Worm (Caenorhabditis elegans): ENCODE data around the gene C45B11.2.

C45B11.2 gene

DNA sequence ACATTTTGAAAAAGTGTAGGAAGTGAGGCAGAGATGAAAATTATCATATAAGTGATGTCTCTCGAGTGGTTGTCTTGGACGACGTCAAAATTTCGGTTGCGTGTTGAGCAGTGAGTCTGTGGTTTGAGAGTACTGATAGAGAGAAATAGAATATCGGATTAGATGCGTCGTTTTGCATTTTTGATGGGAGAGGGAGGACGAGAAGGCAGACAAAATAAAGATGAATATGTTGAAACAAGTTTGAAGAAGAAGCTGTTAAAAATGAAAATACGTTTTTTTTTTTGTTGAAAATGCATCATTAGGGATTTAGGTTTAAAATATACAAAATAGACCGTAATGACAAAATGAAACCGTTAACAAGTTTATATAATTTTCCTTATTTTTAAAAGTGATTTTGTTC, 20.6 kb downstream of the C45B11.2 start, which contains the start of gene T04C12.9:
T04C12.9 (minus strand) TSS at position 101 of the 400 bp plus-strand sequence.
- TF ChIP-seq F57A8.1 (GFP tag; optimal IDR thresholded peaks at IDR 0.05) (no peak), Y53G8AR.9 (GFP tag; conservative IDR thresholded peaks at IDR 0.05) (no peak), madf-6 (GFP tag; IDR thresholded peaks at IDR 0.05) (no peak), gei-17 (GFP tag; optimal IDR thresholded peaks at IDR 0.05) (no peak), let-526 (GFP tag; IDR thresholded peaks at IDR 0.05) (no peak), dpff-1 (tag; optimal IDR thresholded peaks at IDR 0.05) (no peak), hmg-20 (GFP tag; IDR thresholded peaks at IDR 0.05) (no peak), mel-28 (tag; optimal IDR thresholded peaks at IDR 0.05; ENCODE audit: borderline replicate concordance) (no peak), tbx-9 (tag; optimal IDR thresholded peaks at IDR 0.05; ENCODE audit: borderline replicate concordance) (no peak), madf-8 (GFP tag; conservative IDR thresholded peaks at IDR 0.05) (no peak)

DNA sequence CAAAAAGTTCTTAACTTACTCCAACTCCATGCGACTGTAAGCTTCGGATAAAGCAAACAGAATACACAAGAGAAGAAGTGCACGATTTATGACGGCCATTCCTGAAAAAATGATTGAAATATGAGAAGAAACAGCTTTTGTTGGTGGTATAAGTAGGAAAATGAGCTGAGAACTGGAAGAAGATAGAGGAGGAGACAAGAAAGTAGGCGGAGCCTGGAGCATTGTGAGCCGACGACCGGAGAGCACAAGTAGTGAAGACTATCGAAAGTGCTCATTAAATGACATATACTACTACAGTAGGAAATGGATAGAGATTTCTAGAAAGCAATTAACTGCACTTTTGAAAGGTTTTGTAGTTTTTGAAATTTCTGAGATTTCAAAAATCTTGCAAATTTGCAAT, 23.0 kb downstream of the C45B11.2 start, which contains the start of gene nlp-80:
nlp-80 (minus strand) TSS at position 101 of the 400 bp plus-strand sequence.
- TF ChIP-seq F10E7.11 (tag; optimal IDR thresholded peaks at IDR 0.05), result no peak
- TF ChIP-seq B0261.1 (tag; optimal IDR thresholded peaks at IDR 0.05), result no peak
- TF ChIP-seq tbp1 (GFP tag; optimal IDR thresholded peaks at IDR 0.05), result no peak
- no peak for TF ChIP-seq mxl-1 (tag; optimal IDR thresholded peaks at IDR 0.05)
- no peak for TF ChIP-seq dox-1 (GFP tag; IDR thresholded peaks at IDR 0.05)
- TF ChIP-seq somi-1 (GFP tag; optimal IDR thresholded peaks at IDR 0.05), result no peak
- TF ChIP-seq rpc-1 (optimal IDR thresholded peaks at IDR 0.05), result no peak
- TF ChIP-seq rpc-1 (tag; optimal IDR thresholded peaks at IDR 0.05), result no peak
- TF ChIP-seq nhr-179 (tag; optimal IDR thresholded peaks at IDR 0.05), result no peak
- TF ChIP-seq ceh-58 (GFP tag; IDR thresholded peaks at IDR 0.05), result no peak
- TF ChIP-seq dpl-1 (GFP tag; optimal IDR thresholded peaks at IDR 0.05), result no peak
- no peak for TF ChIP-seq Y53G8AR.9 (GFP tag; conservative IDR thresholded peaks at IDR 0.05)
- TF ChIP-seq egl-44 (GFP tag; IDR thresholded peaks at IDR 0.05), result no peak
- no peak for TF ChIP-seq ztf-22 (GFP tag; optimal IDR thresholded peaks at IDR 0.05)
- no peak for TF ChIP-seq madf-3 (GFP tag; IDR thresholded peaks at IDR 0.05)
- TF ChIP-seq tlf-1 (GFP tag; optimal IDR thresholded peaks at IDR 0.05), result no peak
- no peak for TF ChIP-seq B0035.1 (tag; optimal IDR thresholded peaks at IDR 0.05)
- TF ChIP-seq dpff-1 (tag; optimal IDR thresholded peaks at IDR 0.05), result no peak
- no peak for TF ChIP-seq F37B4.10 (GFP tag; IDR thresholded peaks at IDR 0.05)
- TF ChIP-seq let-607 (tag; optimal IDR thresholded peaks at IDR 0.05), result no peak
- no peak for TF ChIP-seq zfh-2 (GFP tag; conservative IDR thresholded peaks at IDR 0.05)

DNA sequence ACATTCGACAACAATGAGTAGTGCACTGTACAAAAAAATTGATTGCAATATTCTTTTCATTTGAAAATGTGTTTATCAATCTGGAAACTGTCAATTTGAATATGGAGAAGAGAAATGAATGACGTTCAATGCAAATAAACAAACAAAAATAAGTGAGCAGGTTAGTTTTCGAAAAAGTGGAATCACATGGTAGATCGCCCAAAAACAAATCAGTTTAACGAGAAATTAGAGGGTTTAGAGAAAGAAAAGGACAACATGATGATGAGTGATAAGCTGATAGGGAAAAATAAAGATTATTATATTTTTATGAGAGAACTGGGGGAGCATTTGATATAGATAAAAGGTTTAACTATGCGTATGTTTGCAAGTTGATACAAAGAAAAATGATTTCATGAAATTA, 26.8 kb downstream of the C45B11.2 start, which contains the start of gene T04C12.8:
T04C12.8 (minus strand) TSS at position 82 of the 400 bp plus-strand sequence.
- peak; percentile 88 for TF ChIP-seq unc-62 (GFP tag; optimal IDR thresholded peaks at IDR 0.05)
- peak; percentile 25 for TF ChIP-seq attf-5 (GFP tag; optimal IDR thresholded peaks at IDR 0.05)
- TF ChIP-seq ets-4 (GFP tag; optimal IDR thresholded peaks at IDR 0.05), result peak; percentile 2
- 0 out of 2 replicates have a peak, but pooled peaks have one; percentile 24 for TF ChIP-seq B0336.3 (GFP tag; IDR thresholded peaks at IDR 0.05)
- no peak for TF ChIP-seq snpc-4 (GFP tag; optimal IDR thresholded peaks at IDR 0.05)
- TF ChIP-seq snpc-4 (tag; optimal IDR thresholded peaks at IDR 0.05), result peak in 1 of 4 experiments; percentile 14
- no peak for TF ChIP-seq ccch-3 (GFP tag; optimal IDR thresholded peaks at IDR 0.05)
- peak in 1 of 2 experiments; percentile 27 for TF ChIP-seq let-607 (tag; optimal IDR thresholded peaks at IDR 0.05)
- peak; percentile 84 for TF ChIP-seq ztf-22 (GFP tag; optimal IDR thresholded peaks at IDR 0.05)
- peak; percentile 46 for TF ChIP-seq tlf-1 (GFP tag; optimal IDR thresholded peaks at IDR 0.05)
- TF ChIP-seq nhr-80 (tag; optimal IDR thresholded peaks at IDR 0.05), result peak; percentile 95
- TF ChIP-seq lin-40 (tag; optimal IDR thresholded peaks at IDR 0.05), result peak; percentile 34
- TF ChIP-seq atf-7 (tag; optimal IDR thresholded peaks at IDR 0.05), result peak; percentile 79
- no peak for TF ChIP-seq mcd-1 (GFP tag; IDR thresholded peaks at IDR 0.05)
- peak; percentile 9 for TF ChIP-seq tbp1 (GFP tag; optimal IDR thresholded peaks at IDR 0.05)
- no peak for TF ChIP-seq Y79H2A.3 (GFP tag; conservative IDR thresholded peaks at IDR 0.05)

All from whole organism, young adult.